Fruit fly (Drosophila melanogaster) whole organism, embryonic: Measurements from ENCODE around the gene msd1.
A peak's percentile ranks its signal among the peaks of the same experiment; 100 is the strongest.

ENCODE experiments used
- ATbp ChIP-seq: fragments of 200-800 bp; sonication (Bioruptor generic); optimal IDR thresholded peaks from 2 replicates; lab custom pipeline; 2017; ENCODE audit warnings: missing biosample characterization, mild to moderate bottlenecking, missing genetic modification characterization, missing genetic modification reagents
- Ada2b ChIP-seq: fragments of 200-800 bp; sonication (Bioruptor generic); IDR thresholded peaks from 2 replicates; pipeline ENCODE4 v1.3.6; 2022; ENCODE audit warnings: missing biosample characterization, missing genetic modification characterization
- Asciz ChIP-seq: fragments of 200-800 bp; sonication (Bioruptor generic); optimal IDR thresholded peaks from 2 replicates; lab custom pipeline; 2017; ENCODE audit warnings: missing biosample characterization, mild to moderate bottlenecking, missing genetic modification characterization, missing genetic modification reagents
- CG10274 ChIP-seq: fragments of 200-800 bp; sonication (Bioruptor generic); optimal IDR thresholded peaks from 3 replicates; lab custom pipeline; 2017; ENCODE audit warnings: missing biosample characterization, mild to moderate bottlenecking, missing genetic modification characterization
- CG10431 ChIP-seq: fragments of 200-800 bp; sonication (Bioruptor generic); optimal IDR thresholded peaks from 3 replicates; lab custom pipeline; 2018; ENCODE audit warnings: missing biosample characterization, mild to moderate bottlenecking, missing genetic modification characterization
- CG11504 ChIP-seq: fragments of 200-800 bp; sonication (Bioruptor generic); optimal IDR thresholded peaks from 3 replicates; lab custom pipeline; 2019; ENCODE audit warnings: missing biosample characterization, mild to moderate bottlenecking, missing genetic modification characterization, moderate library complexity
- CG12299 ChIP-seq: fragments of 200-800 bp; sonication (Bioruptor generic); optimal IDR thresholded peaks from 2 replicates; lab custom pipeline; 2018; ENCODE audit warnings: missing biosample characterization, mild to moderate bottlenecking, missing genetic modification characterization
- CG12391 ChIP-seq: fragments of 200-800 bp; sonication (Bioruptor generic); optimal IDR thresholded peaks from 3 replicates; lab custom pipeline; 2018; ENCODE audit warnings: missing biosample characterization, mild to moderate bottlenecking, missing genetic modification characterization, moderate library complexity
- CG13123 ChIP-seq: fragments of 200-800 bp; sonication (Bioruptor generic); optimal IDR thresholded peaks from 2 replicates; lab custom pipeline; 2016; ENCODE audit warnings: missing biosample characterization, missing genetic modification characterization
- CG14710 ChIP-seq: fragments of 200-800 bp; sonication (Bioruptor generic); optimal IDR thresholded peaks from 3 replicates; lab custom pipeline; 2019; ENCODE audit warnings: missing biosample characterization, mild to moderate bottlenecking, missing genetic modification characterization, moderate library complexity
- CG1529 ChIP-seq: fragments of 200-800 bp; sonication (Bioruptor generic); optimal IDR thresholded peaks from 3 replicates; lab custom pipeline; 2018; ENCODE audit warnings: missing biosample characterization, missing genetic modification characterization
- CG15479 ChIP-seq: fragments of 200-800 bp; sonication (Bioruptor generic); optimal IDR thresholded peaks from 3 replicates; lab custom pipeline; 2019; ENCODE audit warnings: missing biosample characterization, mild to moderate bottlenecking, missing genetic modification characterization, moderate library complexity
- CG18476 ChIP-seq: fragments of 200-800 bp; sonication (Bioruptor generic); optimal IDR thresholded peaks from 2 replicates; lab custom pipeline; 2016; ENCODE audit warnings: missing biosample characterization, mild to moderate bottlenecking, missing genetic modification characterization
- CG2875 ChIP-seq: fragments of 200-800 bp; sonication (Bioruptor generic); optimal IDR thresholded peaks from 2 replicates; lab custom pipeline; 2017; ENCODE audit warnings: missing biosample characterization, mild to moderate bottlenecking, missing genetic modification characterization, missing genetic modification reagents
- CG30020 ChIP-seq: fragments of 200-800 bp; optimal IDR thresholded peaks from 2 replicates; lab custom pipeline; 2019; ENCODE audit warnings: missing biosample characterization, mild to moderate bottlenecking, missing genetic modification characterization, moderate library complexity
- CG3847 ChIP-seq: fragments of 200-800 bp; sonication (Bioruptor generic); IDR thresholded peaks from 2 replicates; pipeline ENCODE4 v1.3.6; 2022; ENCODE audit warnings: missing biosample characterization, missing genetic modification characterization
- CG5245 ChIP-seq: fragments of 200-800 bp; sonication (Bioruptor generic); optimal IDR thresholded peaks from 3 replicates; lab custom pipeline; 2016; ENCODE audit warnings: missing biosample characterization, missing genetic modification characterization
- CG7372 ChIP-seq: fragments of 200-800 bp; sonication (Bioruptor generic); IDR thresholded peaks from 2 replicates; pipeline ENCODE4 v1.3.6; 2022; ENCODE audit warnings: missing biosample characterization, missing genetic modification characterization
- Dbx ChIP-seq: fragments of 200-800 bp; sonication (Bioruptor generic); IDR thresholded peaks from 3 replicates; pipeline ENCODE4 v1.3.6; 2022; ENCODE audit warnings: missing biosample characterization, missing genetic modification characterization
- Dek ChIP-seq: fragments of 200-800 bp; sonication (Bioruptor generic); optimal IDR thresholded peaks from 3 replicates; lab custom pipeline; 2019; ENCODE audit warnings: missing biosample characterization, mild to moderate bottlenecking, missing genetic modification characterization, moderate library complexity
- Gsc ChIP-seq: fragments of 200-800 bp; sonication (Bioruptor generic); IDR thresholded peaks from 2 replicates; pipeline ENCODE4 v1.3.6; 2022; ENCODE audit warnings: missing biosample characterization, missing genetic modification characterization
- H15 ChIP-seq: fragments of 200-800 bp; sonication (Bioruptor generic); IDR thresholded peaks from 3 replicates; pipeline ENCODE4 v1.3.6; 2022; ENCODE audit warnings: missing biosample characterization, missing genetic modification characterization
- Hey ChIP-seq: fragments of 200-800 bp; sonication (Bioruptor generic); optimal IDR thresholded peaks from 3 replicates; lab custom pipeline; 2018; ENCODE audit warnings: missing biosample characterization, mild to moderate bottlenecking, missing genetic modification characterization
- Myb ChIP-seq: fragments of 200-800 bp; sonication (Bioruptor generic); optimal IDR thresholded peaks from 2 replicates; lab custom pipeline; 2016; ENCODE audit warnings: missing biosample characterization, missing genetic modification characterization
- Optix ChIP-seq: fragments of 200-800 bp; sonication (Bioruptor generic); IDR thresholded peaks from 3 replicates; pipeline ENCODE4 v1.3.6; 2022; ENCODE audit warnings: missing biosample characterization, missing genetic modification characterization
- PHDP ChIP-seq: fragments of 200-800 bp; sonication (Bioruptor generic); optimal IDR thresholded peaks from 3 replicates; lab custom pipeline; 2018; ENCODE audit warnings: missing biosample characterization, mild to moderate bottlenecking, missing genetic modification characterization, moderate library complexity
- Ptx1 ChIP-seq: fragments of 200-800 bp; sonication (Bioruptor generic); IDR thresholded peaks from 2 replicates; pipeline ENCODE4 v1.3.6; 2022; ENCODE audit warnings: missing biosample characterization, missing genetic modification characterization
- Sry-β ChIP-seq: fragments of 200-800 bp; sonication (Bioruptor generic); optimal IDR thresholded peaks from 2 replicates; lab custom pipeline; 2018; ENCODE audit warnings: missing biosample characterization, mild to moderate bottlenecking, missing genetic modification characterization, moderate library complexity
- chinmo ChIP-seq: fragments of 200-800 bp; sonication (Bioruptor generic); IDR thresholded peaks from 4 replicates; pipeline ENCODE4 v1.3.6; 2022; ENCODE audit warnings: missing biosample characterization, missing genetic modification characterization; ENCODE audit not compliant: partially characterized antibody
- dmrt99B ChIP-seq: fragments of 200-800 bp; sonication (Bioruptor generic); optimal IDR thresholded peaks from 2 replicates; lab custom pipeline; 2018; ENCODE audit warnings: missing biosample characterization, mild to moderate bottlenecking, missing genetic modification characterization, moderate library complexity
- en ChIP-seq: fragments of 200-800 bp; sonication (Bioruptor generic); optimal IDR thresholded peaks from 2 replicates; lab custom pipeline; 2016; ENCODE audit warnings: missing biosample characterization, missing genetic modification characterization
- ind ChIP-seq: fragments of 200-800 bp; sonication (Bioruptor generic); optimal IDR thresholded peaks from 3 replicates; lab custom pipeline; 2016; ENCODE audit warnings: missing biosample characterization, missing genetic modification characterization
- jing ChIP-seq: fragments of 200-800 bp; sonication (Bioruptor generic); optimal IDR thresholded peaks from 2 replicates; lab custom pipeline; 2018; ENCODE audit warnings: missing biosample characterization, mild to moderate bottlenecking, missing genetic modification characterization
- kah ChIP-seq: fragments of 200-800 bp; sonication (Bioruptor generic); optimal IDR thresholded peaks from 2 replicates; lab custom pipeline; 2018; ENCODE audit warnings: missing biosample characterization, mild to moderate bottlenecking, missing genetic modification characterization
- knrl ChIP-seq: fragments of 200-800 bp; sonication (Bioruptor generic); IDR thresholded peaks from 3 replicates; pipeline ENCODE4 v1.3.6; 2022; ENCODE audit warnings: missing biosample characterization, missing genetic modification characterization; ENCODE audit not compliant: partially characterized antibody
- mirr ChIP-seq: fragments of 200-800 bp; sonication (Bioruptor generic); optimal IDR thresholded peaks from 3 replicates; lab custom pipeline; 2018; ENCODE audit warnings: missing biosample characterization, mild to moderate bottlenecking, missing genetic modification characterization
- nau ChIP-seq: fragments of 200-800 bp; sonication (Bioruptor generic); optimal IDR thresholded peaks from 3 replicates; lab custom pipeline; 2017; ENCODE audit warnings: missing biosample characterization, mild to moderate bottlenecking, missing genetic modification characterization, missing genetic modification reagents
- pan ChIP-seq, 4 experiments: fragments of >200 bp in 3 of 4; fragments of 200-800 bp in 1 of 4; sonication (Bioruptor generic) in 1 of 4; optimal IDR thresholded peaks in 3 of 4; IDR thresholded peaks in 1 of 4; 2 replicates each; pipeline versions ENCODE4 v1.3.6 to Lab custom; 2017 to 2022; ENCODE audit warnings: missing biosample characterization in 2 of 4, missing genetic modification characterization in 2 of 4, mixed read lengths in 1 of 4
- peb ChIP-seq: fragments of 200-800 bp; sonication (Bioruptor generic); IDR thresholded peaks from 2 replicates; pipeline ENCODE4 v1.3.6; 2022; ENCODE audit warnings: missing biosample characterization, missing genetic modification characterization
- ranshi ChIP-seq: fragments of 200-800 bp; sonication (Bioruptor generic); IDR thresholded peaks from 2 replicates; pipeline ENCODE4 v1.3.6; 2022; ENCODE audit warnings: missing biosample characterization, missing genetic modification characterization
- ro ChIP-seq: fragments of 200-800 bp; sonication (Bioruptor generic); IDR thresholded peaks from 2 replicates; pipeline ENCODE4 v1.3.6; 2022; ENCODE audit warnings: missing biosample characterization, missing genetic modification characterization
- scrt ChIP-seq: fragments of 200-800 bp; sonication (Bioruptor generic); optimal IDR thresholded peaks from 2 replicates; lab custom pipeline; 2018; ENCODE audit warnings: missing biosample characterization, mild to moderate bottlenecking, missing genetic modification characterization, moderate library complexity
- seq ChIP-seq: fragments of 200-800 bp; sonication (Bioruptor generic); IDR thresholded peaks from 2 replicates; pipeline ENCODE4 v1.3.6; 2022; ENCODE audit warnings: missing biosample characterization, missing genetic modification characterization
- shn ChIP-seq: fragments of 200-800 bp; sonication (Bioruptor generic); optimal IDR thresholded peaks from 3 replicates; lab custom pipeline; 2016; ENCODE audit warnings: missing biosample characterization, missing genetic modification characterization
- sim ChIP-seq: fragments of 200-800 bp; sonication (Bioruptor generic); IDR thresholded peaks from 2 replicates; pipeline ENCODE4 v1.3.6; 2022; ENCODE audit warnings: missing biosample characterization, missing genetic modification characterization
- tio ChIP-seq: fragments of 200-800 bp; sonication (Bioruptor generic); optimal IDR thresholded peaks from 2 replicates; lab custom pipeline; 2017; ENCODE audit warnings: missing biosample characterization, missing genetic modification characterization, inconsistent platforms
- vfl ChIP-seq: fragments of 200-800 bp; sonication (Bioruptor generic); optimal IDR thresholded peaks from 2 replicates; lab custom pipeline; 2016; ENCODE audit warnings: missing biosample characterization, missing genetic modification characterization
- wdn ChIP-seq: fragments of 200-800 bp; sonication (Bioruptor generic); IDR thresholded peaks from 2 replicates; pipeline ENCODE4 v1.3.6; 2022; ENCODE audit warnings: missing biosample characterization, missing genetic modification characterization
- z ChIP-seq: fragments of 200-800 bp; sonication (Bioruptor generic); IDR thresholded peaks from 3 replicates; pipeline ENCODE4 v1.3.6; 2022; ENCODE audit warnings: missing biosample characterization, missing genetic modification characterization
- zen ChIP-seq: fragments of 200-800 bp; sonication (Bioruptor generic); optimal IDR thresholded peaks from 3 replicates; lab custom pipeline; 2018; ENCODE audit warnings: missing biosample characterization, mild to moderate bottlenecking, missing genetic modification characterization, moderate library complexity

The msd1 gene

dm6 chr3L:1368201-1368617 is 36.7 kb downstream of the msd1 start (continued):
- TF ChIP-seq CG12299 (tag; lab: Kevin White, UChicago) (peak; percentile 21), pan (optimal IDR thresholded peaks at IDR 0.05; lab: Kevin White, UChicago) (no peak), pan (GFP tag; optimal IDR thresholded peaks at IDR 0.05 in 1 of 2, IDR thresholded peaks at IDR 0.05 in 1 of 2) (peak in 1 of 2 experiments; percentile 92), Gsc (GFP tag; lab: Robert Waterston, UW) (peak; percentile 44; the same call in 1 of the 2 replicates), PHDP (peak; percentile 68), mirr (GFP tag; lab: Kevin White, UChicago) (peak; percentile 31), kah (no peak), Sry-β (no peak), CG15479 (GFP tag; lab: Kevin White, UChicago) (peak; percentile 46), CG30020 (no peak), zen (tag; lab: Kevin White, UChicago) (peak; percentile 92), CG14710 (tag; lab: Kevin White, UChicago) (peak; percentile 65), Hey (tag; lab: Kevin White, UChicago) (no peak), Dbx (GFP tag; lab: Robert Waterston, UW) (peak; percentile 84), CG7372 (GFP tag; lab: Robert Waterston, UW) (peak; percentile 80), CG10274 (GFP tag; lab: Kevin White, UChicago) (peak; percentile 42), ro (GFP tag; lab: Robert Waterston, UW) (peak; percentile 51), Dek (tag; lab: Kevin White, UChicago) (peak; percentile 50), ATbp (GFP tag; lab: Kevin White, UChicago) (peak; percentile 60), Myb (peak; percentile 64), H15 (GFP tag; lab: Robert Waterston, UW) (peak; percentile 83), chinmo (peak; percentile 94), sim (GFP tag; lab: Robert Waterston, UW) (peak; percentile 81), ranshi (GFP tag; lab: Robert Waterston, UW) (peak; percentile 90), dmrt99B (peak; percentile 84), CG10431 (GFP tag; lab: Kevin White, UChicago) (no peak), Ptx1 (GFP tag; lab: Robert Waterston, UW) (peak; percentile 85), wdn (peak; percentile 79), CG3847 (peak; percentile 82), CG2875 (peak; percentile 48), Asciz (GFP tag; lab: Kevin White, UChicago) (peak; percentile 33), Optix (GFP tag; lab: Robert Waterston, UW) (peak; percentile 85), CG18476 (peak; percentile 19), ind (GFP tag; lab: Kevin White, UChicago) (peak; percentile 76), shn (GFP tag; lab: Kevin White, UChicago) (peak; percentile 48), CG11504 (peak; percentile 74), seq (GFP tag; lab: Robert Waterston, UW) (peak; percentile 75), vfl (GFP tag; lab: Kevin White, UChicago) (peak; percentile 36), jing (GFP tag; lab: Kevin White, UChicago) (peak; percentile 60), CG12391 (tag; lab: Kevin White, UChicago) (peak; percentile 69), CG5245 (GFP tag; lab: Kevin White, UChicago) (peak; percentile 40), en (GFP tag; lab: Kevin White, UChicago) (peak; percentile 13), nau (peak; percentile 22), CG13123 (peak; percentile 55), knrl (GFP tag; lab: Robert Waterston, UW) (no peak), CG1529 (peak; percentile 56), z (peak; percentile 75), peb (GFP tag; lab: Robert Waterston, UW) (peak; percentile 80), Ada2b (GFP tag; lab: Robert Waterston, UW) (peak; percentile 81), tio (peak; percentile 54), scrt (GFP tag; lab: Kevin White, UChicago) (peak; percentile 63)
